Fruit fly (Drosophila melanogaster): ENCODE data around the gene RpS27.

DNA sequence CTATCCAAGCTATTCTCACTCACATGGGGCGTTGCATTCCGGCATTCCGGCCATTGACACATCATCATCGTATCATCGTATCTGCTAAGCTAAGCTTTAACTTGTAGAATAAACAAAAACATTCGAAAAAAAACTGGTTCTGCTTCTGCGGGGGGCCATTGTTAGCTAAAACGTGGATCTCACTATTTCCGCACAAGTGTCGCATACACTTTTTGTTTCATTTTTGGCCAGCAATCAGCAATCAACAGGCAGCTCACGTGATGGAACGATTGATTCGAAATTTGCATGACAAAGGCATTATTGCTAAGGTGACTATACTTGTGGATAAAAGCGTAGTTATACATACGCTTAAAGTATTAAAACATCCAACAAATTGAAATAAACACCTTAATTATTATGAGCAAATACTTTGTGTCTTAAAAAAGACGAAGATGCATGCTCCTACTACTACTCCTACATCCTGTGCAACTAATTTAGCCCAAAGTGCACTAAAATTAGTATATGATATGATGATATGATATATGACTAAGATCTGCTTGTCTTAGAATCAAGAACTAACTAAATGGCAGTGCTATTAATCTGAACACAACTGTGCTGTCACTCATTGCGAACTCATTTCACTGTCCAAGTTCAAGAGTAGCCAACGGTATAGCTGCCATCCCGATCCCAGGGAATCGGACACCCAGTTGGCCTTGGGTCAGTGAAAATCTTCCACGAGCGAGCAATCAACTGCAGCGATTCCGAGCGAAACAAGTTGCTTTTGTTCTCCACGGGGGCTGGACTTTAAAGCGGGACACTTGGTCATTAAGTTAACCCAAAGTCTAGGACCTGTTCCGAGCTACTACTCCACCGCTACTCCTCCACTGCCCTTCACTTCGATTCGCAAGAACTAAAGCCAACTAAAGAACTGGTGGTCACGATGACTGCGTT is 8.3 kb downstream of the RpS27 start:
- TF ChIP-seq CG8478 (optimal IDR thresholded peaks at IDR 0.05) (no peak), CTCF (optimal IDR thresholded peaks at IDR 0.05) (no peak)
